Worm (Caenorhabditis elegans): Measurements from ENCODE around the gene C05C9.3.

DNA sequence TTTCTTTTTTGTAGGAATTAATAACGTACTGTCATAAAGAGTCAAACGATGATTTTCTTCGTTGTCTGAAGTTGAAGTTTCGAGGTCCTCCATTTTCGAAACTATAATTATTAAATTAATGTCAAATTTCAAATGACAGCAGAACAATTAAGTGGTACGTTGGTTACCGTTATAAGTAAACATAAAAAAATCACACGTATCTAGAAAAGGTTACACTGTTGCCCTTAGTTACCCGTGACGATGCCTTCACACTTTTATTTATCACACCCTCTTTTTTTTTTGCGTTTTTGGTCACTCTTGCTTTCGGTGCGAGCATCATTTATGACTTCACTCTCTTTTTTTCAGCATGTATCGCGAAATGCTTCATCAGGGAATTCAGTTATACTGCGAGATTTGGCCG, at the start of gene C05C9.3, which contains the start of gene C05C9.2:
- no peak for TF ChIP-seq C34F6.9 (tag; optimal IDR thresholded peaks at IDR 0.05)
- TF ChIP-seq aly-2 (tag; optimal IDR thresholded peaks at IDR 0.05) = no peak
- no peak for TF ChIP-seq ztf-11 (tag; optimal IDR thresholded peaks at IDR 0.05)
- no peak for TF ChIP-seq nhr-6 (tag; optimal IDR thresholded peaks at IDR 0.05)
- no peak for TF ChIP-seq skn-1 (tag; optimal IDR thresholded peaks at IDR 0.05)
- TF ChIP-seq ZK546.5 (tag; optimal IDR thresholded peaks at IDR 0.05) = no peak
- TF ChIP-seq nhr-237 (tag; optimal IDR thresholded peaks at IDR 0.05) = no peak
- no peak for TF ChIP-seq dmd-4 (tag; optimal IDR thresholded peaks at IDR 0.05)
- TF ChIP-seq unc-55 (GFP tag; optimal IDR thresholded peaks at IDR 0.05) = no peak
- TF ChIP-seq nhr-10 (tag; optimal IDR thresholded peaks at IDR 0.05) = no peak
- TF ChIP-seq alr-1 (tag; optimal IDR thresholded peaks at IDR 0.05) = no peak
- no peak for TF ChIP-seq lin-13 (GFP tag; optimal IDR thresholded peaks at IDR 0.05)
- TF ChIP-seq nhr-11 (tag; optimal IDR thresholded peaks at IDR 0.05) = no peak

Data from whole organism, L2 larva.